Worm (Caenorhabditis elegans) whole organism, midembryonic: ENCODE measurements around the gene C35A5.10.

Experiments used
- cog-1 ChIP-seq: sonication (generic microtip); optimal IDR thresholded peaks from 2 replicates; lab custom pipeline; 2016; ENCODE audit warnings: missing genetic modification characterization, missing compliant biosample characterization
- flt-1 ChIP-seq: fragments of 200-800 bp; sonication (Bioruptor generic); IDR thresholded peaks from 2 replicates; pipeline ENCODE4 v1.3.6; 2022; ENCODE audit warnings: missing genetic modification characterization, missing compliant biosample characterization
- tab-1 ChIP-seq: fragments of 200-800 bp; sonication (Bioruptor generic); IDR thresholded peaks from 2 replicates; pipeline ENCODE4 v1.3.6; 2022; ENCODE audit warnings: missing genetic modification characterization, missing compliant biosample characterization
- ztf-23 ChIP-seq: fragments of 200-800 bp; sonication (Bioruptor generic); IDR thresholded peaks from 2 replicates; pipeline ENCODE4 v1.3.6; 2022; ENCODE audit warnings: missing genetic modification reagents, missing genetic modification characterization, missing compliant biosample characterization

DNA sequence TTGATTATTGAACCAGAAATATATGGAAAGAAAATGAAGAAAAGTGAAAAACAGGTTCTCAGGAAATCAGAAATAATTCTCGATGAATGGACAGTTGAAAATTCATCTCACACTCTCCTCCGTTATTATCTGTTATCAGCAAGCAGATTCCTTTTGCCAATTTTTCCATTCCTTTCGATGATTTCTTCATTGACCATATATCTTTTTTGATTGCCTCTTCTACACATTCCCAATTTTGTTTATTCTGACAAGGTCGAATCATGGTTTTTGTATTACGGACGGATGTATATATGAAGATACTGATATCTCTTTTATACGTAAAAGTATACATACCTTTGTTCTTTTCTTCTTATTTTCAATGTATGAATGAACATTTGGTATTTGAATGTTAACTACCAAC lies 43.3 kb upstream of the C35A5.10 start:
- TF ChIP-seq tab-1 (GFP tag; lab: Robert Waterston, UW) (no peak), cog-1 (tag; lab: Kevin White, UChicago) (no peak), ztf-23 (GFP tag; lab: Robert Waterston, UW) (no peak), flt-1 (GFP tag; lab: Robert Waterston, UW) (no peak)
